Fruit fly (Drosophila melanogaster) Kc167 (cell line): Measurements from ENCODE around the gene alpha-Man-Ic.
"Not testable (repeated sequence)": the region's sequence is repeated elsewhere in the genome, so short reads cannot be mapped to it uniquely, and the experiment has no call there.

Experiments used
- Myc ChIP-seq: fragments of >200 bp; optimal IDR thresholded peaks from 2 replicates; lab custom pipeline; 2017; ENCODE audit warnings: missing external identifiers
- Sin3A ChIP-seq: fragments of >200 bp; optimal IDR thresholded peaks from 2 replicates; lab custom pipeline; 2018; ENCODE audit warnings: missing external identifiers
- h ChIP-seq: fragments of >200 bp; optimal IDR thresholded peaks from 3 replicates; lab custom pipeline; 2018; ENCODE audit warnings: missing external identifiers
- insv ChIP-seq: fragments of >200 bp; optimal IDR thresholded peaks from 3 replicates; lab custom pipeline; 2018; ENCODE audit warnings: missing external identifiers
- psq ChIP-seq: fragments of >200 bp; optimal IDR thresholded peaks from 2 replicates; lab custom pipeline; 2017; ENCODE audit warnings: missing external identifiers
- ttk ChIP-seq: sonication (Bioruptor generic); optimal IDR thresholded peaks from 2 replicates; lab custom pipeline; 2017; ENCODE audit warnings: missing external identifiers

The alpha-Man-Ic gene

dm6 chr3R:29930286-29930685 is at the start of gene alpha-Man-Ic:
Gene alpha-Man-Ic (minus strand): TSS chr3R:29930386.
- TF ChIP-seq psq, result no peak
- TF ChIP-seq h (lab: Kevin White, UChicago), result no peak
- no peak for TF ChIP-seq insv (lab: Kevin White, UChicago)
- TF ChIP-seq Sin3A (lab: Kevin White, UChicago), result no peak
- no peak for TF ChIP-seq ttk
- no peak for TF ChIP-seq Myc (lab: Kevin White, UChicago)

- TF ChIP-seq Myc (lab: Kevin White, UChicago) (no peak), Sin3A (lab: Kevin White, UChicago) (no peak), h (lab: Kevin White, UChicago) (no peak), insv (lab: Kevin White, UChicago) (no peak), psq (no peak), ttk (no peak)
These were observed 48.4 kb upstream of the alpha-Man-Ic start for dm6 chr3R:29978595-29978994.

- TF ChIP-seq insv (lab: Kevin White, UChicago), result no peak
- no peak for TF ChIP-seq Sin3A (lab: Kevin White, UChicago)
- no peak for TF ChIP-seq Myc (lab: Kevin White, UChicago)
- TF ChIP-seq ttk, result no peak
- no peak for TF ChIP-seq h (lab: Kevin White, UChicago)
- no peak for TF ChIP-seq psq
These were observed 39.2 kb upstream of the alpha-Man-Ic start, which contains the start of gene TkR99D for dm6 chr3R:29969347-29969746. Gene TkR99D (minus strand): TSS chr3R:29969447.

dm6 chr3R:29963102-29963501 is 32.9 kb upstream of the alpha-Man-Ic start:
- no peak for TF ChIP-seq h (lab: Kevin White, UChicago)
- no peak for TF ChIP-seq insv (lab: Kevin White, UChicago)
- no peak for TF ChIP-seq Myc (lab: Kevin White, UChicago)
- TF ChIP-seq Sin3A (lab: Kevin White, UChicago), result no peak

dm6 chr3R:29959329-29959728 is 29.1 kb upstream of the alpha-Man-Ic start:
- TF ChIP-seq insv (lab: Kevin White, UChicago) (no peak), ttk (no peak), psq (no peak), h (lab: Kevin White, UChicago) (no peak), Sin3A (lab: Kevin White, UChicago) (no peak)

- no peak for TF ChIP-seq ttk
- TF ChIP-seq Myc (lab: Kevin White, UChicago), result no peak
- TF ChIP-seq Sin3A (lab: Kevin White, UChicago), result no peak
- no peak for TF ChIP-seq h (lab: Kevin White, UChicago)
- TF ChIP-seq psq, result no peak
- TF ChIP-seq insv (lab: Kevin White, UChicago), result no peak
These were observed 5.6 kb upstream of the alpha-Man-Ic start, which contains the start of the genes eIF2Balpha and Vps13B for dm6 chr3R:29935756-29936155. Gene eIF2Balpha (minus strand): TSS chr3R:29935888. Gene Vps13B (plus strand): TSS chr3R:29935978.

- TF ChIP-seq ttk (no peak), psq (no peak), Myc (lab: Kevin White, UChicago) (no peak)
These were observed 2.9 kb upstream of the alpha-Man-Ic start, which contains the start of the genes Cog7, CG42557 and CG42558 for dm6 chr3R:29933007-29933464. Gene Cog7 (minus strand): TSS chr3R:29933057. Gene CG42557 (plus strand): TSS chr3R:29933287. Gene CG42558 (plus strand): TSS chr3R:29933287.

dm6 chr3R:29926955-29927354 is 3.2 kb downstream of the alpha-Man-Ic start, which contains the start of gene CG15522:
Gene CG15522 (plus strand): TSS chr3R:29927255.
- TF ChIP-seq psq (no peak), Myc (lab: Kevin White, UChicago) (no peak), h (lab: Kevin White, UChicago) (no peak), ttk (no peak), insv (lab: Kevin White, UChicago) (no peak), Sin3A (lab: Kevin White, UChicago) (no peak)

- TF ChIP-seq h (lab: Kevin White, UChicago), result no peak
- no peak for TF ChIP-seq ttk
- no peak for TF ChIP-seq psq
- TF ChIP-seq insv (lab: Kevin White, UChicago), result no peak
- TF ChIP-seq Sin3A (lab: Kevin White, UChicago), result no peak
- TF ChIP-seq Myc (lab: Kevin White, UChicago), result no peak
These were observed 4.1 kb downstream of the alpha-Man-Ic start, which contains the start of gene Jon99Ci for dm6 chr3R:29926089-29926488. Gene Jon99Ci (minus strand): TSS chr3R:29926189.

- not testable (repeated sequence) for TF ChIP-seq Myc (lab: Kevin White, UChicago); insv (lab: Kevin White, UChicago); ttk
These were observed 5.7 kb downstream of the alpha-Man-Ic start, which contains the start of gene Jon99Cii for dm6 chr3R:29924515-29924914. Gene Jon99Cii (minus strand): TSS chr3R:29924615.

dm6 chr3R:29921916-29922315 is 8.3 kb downstream of the alpha-Man-Ic start, which contains the start of gene Jon99Ciii:
Gene Jon99Ciii (plus strand): TSS chr3R:29922216.
- not testable (repeated sequence) for TF ChIP-seq Myc (lab: Kevin White, UChicago); Sin3A (lab: Kevin White, UChicago); psq

dm6 chr3R:29920189-29920588 is 10.0 kb downstream of the alpha-Man-Ic start, which contains the start of gene trp:
Gene trp (minus strand): TSS chr3R:29920289.
- no peak for TF ChIP-seq Sin3A (lab: Kevin White, UChicago)
- TF ChIP-seq Myc (lab: Kevin White, UChicago), result no peak
- TF ChIP-seq psq, result no peak
- no peak for TF ChIP-seq h (lab: Kevin White, UChicago)
- no peak for TF ChIP-seq insv (lab: Kevin White, UChicago)
- TF ChIP-seq ttk, result no peak

dm6 chr3R:29914246-29914645 is 15.9 kb downstream of the alpha-Man-Ic start, which contains the start of gene Capa:
Gene Capa (minus strand): TSS chr3R:29914346.
- no peak for TF ChIP-seq h (lab: Kevin White, UChicago)
- no peak for TF ChIP-seq Myc (lab: Kevin White, UChicago)
- no peak for TF ChIP-seq insv (lab: Kevin White, UChicago)
- TF ChIP-seq psq, result no peak
- no peak for TF ChIP-seq ttk
- TF ChIP-seq Sin3A (lab: Kevin White, UChicago), result no peak
